Fruit fly (Drosophila melanogaster): ENCODE results near the gene Mrp5.
A peak's percentile ranks its signal among the peaks of the same experiment; 100 is the strongest.

The Mrp5 gene

DNA sequence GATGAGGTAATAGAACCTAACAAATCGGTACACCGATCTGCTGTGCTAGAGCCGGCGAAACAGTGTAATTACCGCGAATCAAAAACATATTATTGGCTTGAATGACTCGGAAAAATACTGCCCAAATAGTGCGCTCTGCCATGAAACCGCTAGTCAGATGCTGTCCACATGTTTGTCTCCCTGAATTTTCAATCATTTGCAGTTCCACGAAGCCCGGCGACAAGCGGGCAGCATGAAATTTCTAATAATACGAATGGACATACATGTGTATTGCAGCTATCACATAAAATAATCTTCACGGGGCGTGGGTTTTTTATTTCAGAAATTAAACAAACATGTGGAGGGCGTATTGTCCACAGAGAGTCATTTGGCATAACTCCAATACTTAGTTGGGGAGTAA, 16.5 kb downstream of the Mrp5 start:
- TF ChIP-seq ss (GFP tag; optimal IDR thresholded peaks at IDR 0.05) (no peak), vri (GFP tag; optimal IDR thresholded peaks at IDR 0.05) (no peak), topi (GFP tag; optimal IDR thresholded peaks at IDR 0.05) (no peak), fd85E (GFP tag; optimal IDR thresholded peaks at IDR 0.05) (no peak), CG11762 (GFP tag; optimal IDR thresholded peaks at IDR 0.05; ENCODE audit: insufficient read depth) (no peak), Eip75B (GFP tag; optimal IDR thresholded peaks at IDR 0.05) (no peak), CG3032 (tag; optimal IDR thresholded peaks at IDR 0.05) (no peak), CG16779 (tag; optimal IDR thresholded peaks at IDR 0.05) (no peak), CG32006 (GFP tag; optimal IDR thresholded peaks at IDR 0.05) (no peak), CG11902 (GFP tag; optimal IDR thresholded peaks at IDR 0.05) (no peak), CG8319 (GFP tag; optimal IDR thresholded peaks at IDR 0.05) (no peak), CG6808 (GFP tag; optimal IDR thresholded peaks at IDR 0.05) (no peak), Gug (GFP tag; IDR thresholded peaks at IDR 0.05) (no peak), esn (GFP tag; optimal IDR thresholded peaks at IDR 0.05) (no peak), Met (GFP tag; optimal IDR thresholded peaks at IDR 0.05) (no peak), eg (GFP tag; IDR thresholded peaks at IDR 0.05) (no peak), CG10631 (GFP tag; optimal IDR thresholded peaks at IDR 0.05) (no peak)

dm6 chr3R:19858017-19858659, 17.3 kb downstream of the Mrp5 start:
- TF ChIP-seq fd59A (GFP tag; optimal IDR thresholded peaks at IDR 0.05) (no peak), CG6792 (GFP tag; optimal IDR thresholded peaks at IDR 0.05) (no peak), CG8319 (GFP tag; optimal IDR thresholded peaks at IDR 0.05) (no peak), CG8632 (GFP tag; optimal IDR thresholded peaks at IDR 0.05) (no peak), Smox (GFP tag; optimal IDR thresholded peaks at IDR 0.05) (no peak), Hr39 (GFP tag; optimal IDR thresholded peaks at IDR 0.05) (no peak), fd85E (GFP tag; optimal IDR thresholded peaks at IDR 0.05) (no peak), esn (GFP tag; optimal IDR thresholded peaks at IDR 0.05) (peak; percentile 42), Eip75B (GFP tag; optimal IDR thresholded peaks at IDR 0.05) (no peak), Hr4 (GFP tag; optimal IDR thresholded peaks at IDR 0.05) (no peak), CG6808 (GFP tag; optimal IDR thresholded peaks at IDR 0.05) (no peak), CG32006 (GFP tag; optimal IDR thresholded peaks at IDR 0.05) (no peak), CG16779 (tag; optimal IDR thresholded peaks at IDR 0.05) (no peak), svp (GFP tag) (peak; percentile 73), CG8119 (GFP tag; IDR thresholded peaks at IDR 0.05) (no peak), acj6 (GFP tag; optimal IDR thresholded peaks at IDR 0.05) (no peak), Sox102F (GFP tag; optimal IDR thresholded peaks at IDR 0.05) (no peak), Met (GFP tag; optimal IDR thresholded peaks at IDR 0.05) (peak; percentile 25), Blimp-1 (GFP tag; optimal IDR thresholded peaks at IDR 0.05) (peak; percentile 4), lz (GFP tag; optimal IDR thresholded peaks at IDR 0.05) (no peak), CG6854 (GFP tag; optimal IDR thresholded peaks at IDR 0.05) (peak; percentile 17), CG3032 (tag; optimal IDR thresholded peaks at IDR 0.05) (no peak), achi (GFP tag; optimal IDR thresholded peaks at IDR 0.05) (no peak), fkh (GFP tag; optimal IDR thresholded peaks at IDR 0.05) (peak; percentile 85), CG10631 (GFP tag; optimal IDR thresholded peaks at IDR 0.05) (no peak), net (GFP tag; optimal IDR thresholded peaks at IDR 0.05) (no peak), ss (GFP tag; optimal IDR thresholded peaks at IDR 0.05) (no peak), topi (GFP tag; optimal IDR thresholded peaks at IDR 0.05) (peak; percentile 18), Eip93F (GFP tag; optimal IDR thresholded peaks at IDR 0.05) (peak; percentile 59), CG9139 (GFP tag; optimal IDR thresholded peaks at IDR 0.05) (no peak), CG4318 (GFP tag; optimal IDR thresholded peaks at IDR 0.05) (no peak), vri (GFP tag; optimal IDR thresholded peaks at IDR 0.05) (peak; percentile 81)

DNA sequence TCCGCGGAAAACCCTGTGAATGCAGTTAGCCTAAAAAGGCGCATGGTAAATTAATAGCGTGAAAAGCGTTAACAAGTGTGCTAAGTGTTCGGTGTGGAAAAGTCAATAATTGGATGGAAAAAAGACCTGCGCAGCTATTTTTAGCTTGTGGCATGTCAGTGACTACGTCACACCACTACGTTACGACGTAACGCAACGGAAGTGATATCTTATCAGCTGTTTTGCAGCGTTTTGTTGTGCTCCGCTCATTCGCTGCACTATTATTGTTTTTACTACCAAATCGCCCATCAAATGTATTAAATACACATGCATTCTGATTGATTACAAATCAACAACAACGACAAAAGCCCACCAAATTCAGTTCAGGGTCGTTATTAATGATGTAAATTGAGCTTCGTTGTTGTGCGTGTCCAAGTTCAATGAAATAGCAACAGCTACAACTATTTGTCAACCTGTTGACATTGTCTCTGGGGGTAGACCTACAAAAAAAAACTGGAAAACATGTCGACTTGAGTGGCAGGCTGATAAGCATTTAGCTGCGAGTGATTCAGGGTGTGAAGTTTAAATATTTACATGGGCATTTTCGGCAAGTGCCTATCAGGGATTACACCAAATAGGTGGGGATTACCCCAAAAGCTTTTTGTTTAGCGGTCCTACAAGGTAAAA, 27.8 kb downstream of the Mrp5 start:
- TF ChIP-seq CG6792 (GFP tag; optimal IDR thresholded peaks at IDR 0.05) (no peak), pdm3 (GFP tag; optimal IDR thresholded peaks at IDR 0.05) (no peak), fkh (GFP tag; optimal IDR thresholded peaks at IDR 0.05) (peak; percentile 94), CG11762 (GFP tag; optimal IDR thresholded peaks at IDR 0.05; ENCODE audit: insufficient read depth) (no peak)
